Worm (Caenorhabditis elegans): Measurements from ENCODE around the gene T07F10.5.

Gene T07F10.5

ce11 chrV:12869948-12870347 lies 4.2 kb downstream of the T07F10.5 start, which contains the start of gene T07F10.3 (continued):
- no peak for TF ChIP-seq hlh-30 (tag; optimal IDR thresholded peaks at IDR 0.05; ENCODE audit: insufficient read depth)
- TF ChIP-seq tbx-7 (tag; optimal IDR thresholded peaks at IDR 0.05): peak; percentile 98
- peak; percentile 35 for TF ChIP-seq Y22D7AL.16 (tag; optimal IDR thresholded peaks at IDR 0.05)
- peak; percentile 81 for TF ChIP-seq rnt-1 (tag; optimal IDR thresholded peaks at IDR 0.05)
- TF ChIP-seq unc-3 (GFP tag; conservative IDR thresholded peaks at IDR 0.05): peak; percentile 33; the same call in 1 of the 2 replicates
- TF ChIP-seq unc-3 (tag; optimal IDR thresholded peaks at IDR 0.05): no peak
- TF ChIP-seq pat-9 (tag; optimal IDR thresholded peaks at IDR 0.05): no peak
- TF ChIP-seq pax-1 (tag; optimal IDR thresholded peaks at IDR 0.05): no peak
- TF ChIP-seq unc-55 (GFP tag; optimal IDR thresholded peaks at IDR 0.05): no peak
- TF ChIP-seq odd-2 (tag; optimal IDR thresholded peaks at IDR 0.05): no peak
- peak; percentile 84 for TF ChIP-seq fax-1 (tag; optimal IDR thresholded peaks at IDR 0.05)
- peak; percentile 55 for TF ChIP-seq sdc-2 (tag; optimal IDR thresholded peaks at IDR 0.05)
- TF ChIP-seq gmeb-2 (tag; optimal IDR thresholded peaks at IDR 0.05): peak; percentile 18
- peak; percentile 37 for TF ChIP-seq unc-42 (tag; optimal IDR thresholded peaks at IDR 0.05)
- TF ChIP-seq ama-1 (optimal IDR thresholded peaks at IDR 0.05): no peak
- no peak for TF ChIP-seq nhr-11 (tag; optimal IDR thresholded peaks at IDR 0.05)
- no peak for TF ChIP-seq che-1 (tag; optimal IDR thresholded peaks at IDR 0.05)
- TF ChIP-seq pha-2 (tag; optimal IDR thresholded peaks at IDR 0.05): no peak
- TF ChIP-seq ahr-1 (tag; optimal IDR thresholded peaks at IDR 0.05): peak; percentile 66
- TF ChIP-seq dve-1 (tag; optimal IDR thresholded peaks at IDR 0.05): no peak
- TF ChIP-seq ceh-2 (tag; optimal IDR thresholded peaks at IDR 0.05): peak; percentile 96
- TF ChIP-seq ceh-14 (tag; optimal IDR thresholded peaks at IDR 0.05): peak; percentile 79
- peak; percentile 35 for TF ChIP-seq hlh-15 (tag; optimal IDR thresholded peaks at IDR 0.05)
- peak; percentile 66 for TF ChIP-seq unc-86 (tag; optimal IDR thresholded peaks at IDR 0.05)
- peak; percentile 21 for TF ChIP-seq ttx-3 (tag; optimal IDR thresholded peaks at IDR 0.05)
- TF ChIP-seq fkh-6 (tag; optimal IDR thresholded peaks at IDR 0.05): peak; percentile 63
- no peak for TF ChIP-seq K09A11.1 (tag; optimal IDR thresholded peaks at IDR 0.05; ENCODE audit: insufficient read depth)
- no peak for TF ChIP-seq lin-11 (tag; optimal IDR thresholded peaks at IDR 0.05)
- TF ChIP-seq pha-4 (tag; optimal IDR thresholded peaks at IDR 0.05): no peak
- peak; percentile 63 for TF ChIP-seq elt-2 (tag; optimal IDR thresholded peaks at IDR 0.05)
- peak; percentile 99 for TF ChIP-seq C08G9.2 (tag; optimal IDR thresholded peaks at IDR 0.05)
- TF ChIP-seq pag-3 (tag; optimal IDR thresholded peaks at IDR 0.05; ENCODE audit: borderline replicate concordance): no peak
- TF ChIP-seq ceh-24 (tag; optimal IDR thresholded peaks at IDR 0.05): no peak
- peak; percentile 99 for TF ChIP-seq ets-4 (tag; optimal IDR thresholded peaks at IDR 0.05)
- no peak for TF ChIP-seq ceh-9 (tag; optimal IDR thresholded peaks at IDR 0.05)
- TF ChIP-seq C38D4.7 (GFP tag; optimal IDR thresholded peaks at IDR 0.05): no peak
- no peak for TF ChIP-seq ceh-30 (tag; optimal IDR thresholded peaks at IDR 0.05)
- peak; percentile 54 for TF ChIP-seq madf-2 (tag; optimal IDR thresholded peaks at IDR 0.05)
- peak; percentile 15 for TF ChIP-seq hlh-13 (GFP tag; optimal IDR thresholded peaks at IDR 0.05)
- TF ChIP-seq T23F11.4 (GFP tag; optimal IDR thresholded peaks at IDR 0.05): no peak
- TF ChIP-seq ref-2 (tag; optimal IDR thresholded peaks at IDR 0.05): peak; percentile 96
- TF ChIP-seq pros-1 (tag; optimal IDR thresholded peaks at IDR 0.05): no peak
- TF ChIP-seq ceh-34 (tag; optimal IDR thresholded peaks at IDR 0.05): peak; percentile 62
- TF ChIP-seq elt-4 (tag; optimal IDR thresholded peaks at IDR 0.05): no peak
- TF ChIP-seq ceh-45 (GFP tag; IDR thresholded peaks at IDR 0.05): no peak

- TF ChIP-seq C08G9.2 (tag; optimal IDR thresholded peaks at IDR 0.05) (no peak), ceh-34 (tag; optimal IDR thresholded peaks at IDR 0.05) (no peak), ceh-6 (GFP tag; optimal IDR thresholded peaks at IDR 0.05) (no peak), unc-86 (tag; optimal IDR thresholded peaks at IDR 0.05) (no peak), unc-3 (GFP tag; conservative IDR thresholded peaks at IDR 0.05) (no peak), unc-3 (tag; optimal IDR thresholded peaks at IDR 0.05) (no peak), C38D4.7 (GFP tag; optimal IDR thresholded peaks at IDR 0.05) (no peak), zip-5 (tag; optimal IDR thresholded peaks at IDR 0.05) (no peak), F13H6.1 (tag; optimal IDR thresholded peaks at IDR 0.05) (no peak), fkh-6 (tag; optimal IDR thresholded peaks at IDR 0.05) (no peak), unc-55 (GFP tag; optimal IDR thresholded peaks at IDR 0.05) (no peak), pha-4 (tag; optimal IDR thresholded peaks at IDR 0.05) (no peak), nhr-11 (tag; optimal IDR thresholded peaks at IDR 0.05) (no peak), hlh-8 (tag; optimal IDR thresholded peaks at IDR 0.05) (no peak), ets-4 (tag; optimal IDR thresholded peaks at IDR 0.05) (no peak)
These were observed 5.0 kb downstream of the T07F10.5 start for ce11 chrV:12870740-12871139.
